Fruit fly (Drosophila melanogaster) whole organism, embryonic: ENCODE data around the gene glob3.
A peak's percentile ranks its signal among the peaks of the same experiment; 100 is the strongest.

Source experiments
- BEAF-32 ChIP-seq: fragments of 200-800 bp; sonication (Bioruptor generic); optimal IDR thresholded peaks from 3 replicates; lab custom pipeline; 2017; ENCODE audit warnings: missing biosample characterization, missing genetic modification characterization, mild to moderate bottlenecking, moderate library complexity, missing genetic modification reagents
- Bgb ChIP-seq: fragments of 200-800 bp; sonication (Bioruptor generic); IDR thresholded peaks from 2 replicates; pipeline ENCODE4 v1.3.6; 2022; ENCODE audit warnings: missing biosample characterization, missing genetic modification characterization; ENCODE audit not compliant: partially characterized antibody
- CG10462 ChIP-seq: fragments of 200-800 bp; sonication (Bioruptor generic); optimal IDR thresholded peaks from 2 replicates; lab custom pipeline; 2016; ENCODE audit warnings: missing biosample characterization, missing genetic modification characterization
- CG10959 ChIP-seq: fragments of 200-800 bp; sonication (Bioruptor generic); IDR thresholded peaks from 2 replicates; pipeline ENCODE4 v1.3.6; 2022; ENCODE audit warnings: missing biosample characterization, missing genetic modification characterization
- CG11247 ChIP-seq: fragments of 200-800 bp; sonication (Bioruptor generic); IDR thresholded peaks from 2 replicates; pipeline ENCODE4 v1.3.6; 2022; ENCODE audit warnings: missing biosample characterization, missing genetic modification characterization
- CG11398 ChIP-seq: fragments of 200-800 bp; sonication (Bioruptor generic); optimal IDR thresholded peaks from 2 replicates; lab custom pipeline; 2016; ENCODE audit warnings: missing biosample characterization, missing genetic modification characterization
- CG12659 ChIP-seq: fragments of 200-800 bp; sonication (Bioruptor generic); optimal IDR thresholded peaks from 3 replicates; lab custom pipeline; 2017; ENCODE audit warnings: mild to moderate bottlenecking, missing biosample characterization, missing genetic modification reagents, missing genetic modification characterization
- CG13424 ChIP-seq: fragments of 200-800 bp; sonication (Bioruptor generic); optimal IDR thresholded peaks from 2 replicates; lab custom pipeline; 2019; ENCODE audit warnings: missing biosample characterization, mild to moderate bottlenecking, missing genetic modification characterization, moderate library complexity
- CG15696 ChIP-seq: fragments of 200-800 bp; sonication (Bioruptor generic); optimal IDR thresholded peaks from 2 replicates; lab custom pipeline; 2019; ENCODE audit warnings: missing biosample characterization, mild to moderate bottlenecking, missing genetic modification characterization, moderate library complexity
- CG17186 ChIP-seq: fragments of 200-800 bp; sonication (Bioruptor generic); optimal IDR thresholded peaks from 3 replicates; lab custom pipeline; 2017; ENCODE audit warnings: missing biosample characterization, missing genetic modification reagents, missing genetic modification characterization
- CG18619 ChIP-seq: fragments of 200-800 bp; sonication (Bioruptor generic); optimal IDR thresholded peaks from 3 replicates; lab custom pipeline; 2017; ENCODE audit warnings: missing biosample characterization, mild to moderate bottlenecking, missing genetic modification characterization
- CG30020 ChIP-seq: fragments of 200-800 bp; optimal IDR thresholded peaks from 2 replicates; lab custom pipeline; 2019; ENCODE audit warnings: missing biosample characterization, mild to moderate bottlenecking, missing genetic modification characterization, moderate library complexity
- CG34224 ChIP-seq: fragments of 200-800 bp; sonication (Bioruptor generic); IDR thresholded peaks from 3 replicates; pipeline ENCODE4 v1.3.6; 2022; ENCODE audit warnings: missing biosample characterization, missing genetic modification characterization; ENCODE audit not compliant: partially characterized antibody
- CG4328 ChIP-seq: fragments of 200-800 bp; sonication (Bioruptor generic); optimal IDR thresholded peaks from 3 replicates; lab custom pipeline; 2017; ENCODE audit warnings: missing biosample characterization, missing genetic modification reagents, missing genetic modification characterization
- CG6791 ChIP-seq: fragments of 200-800 bp; sonication (Bioruptor generic); IDR thresholded peaks from 3 replicates; pipeline ENCODE4 v1.3.6; 2022; ENCODE audit warnings: missing biosample characterization, missing genetic modification characterization; ENCODE audit not compliant: partially characterized antibody
- CG7928 ChIP-seq: fragments of 200-800 bp; sonication (Bioruptor generic); optimal IDR thresholded peaks from 2 replicates; lab custom pipeline; 2017; ENCODE audit warnings: missing biosample characterization, mild to moderate bottlenecking, missing genetic modification characterization
- CG7987 ChIP-seq: fragments of 200-800 bp; sonication (Bioruptor generic); optimal IDR thresholded peaks from 2 replicates; lab custom pipeline; 2018; ENCODE audit warnings: missing biosample characterization, mild to moderate bottlenecking, missing genetic modification characterization, moderate library complexity
- CG9817 ChIP-seq: fragments of 200-800 bp; sonication (Bioruptor generic); optimal IDR thresholded peaks from 2 replicates; lab custom pipeline; 2018; ENCODE audit warnings: missing biosample characterization, mild to moderate bottlenecking, missing genetic modification characterization, moderate library complexity
- Dip3 ChIP-seq: fragments of 200-800 bp; sonication (Bioruptor generic); optimal IDR thresholded peaks from 3 replicates; lab custom pipeline; 2016; ENCODE audit warnings: missing biosample characterization, missing genetic modification characterization
- Doc3 ChIP-seq: fragments of 200-800 bp; sonication (Bioruptor generic); IDR thresholded peaks from 3 replicates; pipeline ENCODE4 v1.3.6; 2022; ENCODE audit warnings: missing biosample characterization, missing genetic modification characterization; ENCODE audit not compliant: partially characterized antibody
- E2f2 ChIP-seq: fragments of 200-800 bp; sonication (Bioruptor generic); IDR thresholded peaks from 2 replicates; pipeline ENCODE4 v1.3.6; 2022; ENCODE audit warnings: missing biosample characterization, missing genetic modification characterization
- Ets97D ChIP-seq: fragments of 200-800 bp; sonication (Bioruptor generic); optimal IDR thresholded peaks from 3 replicates; lab custom pipeline; 2016; ENCODE audit warnings: missing biosample characterization, missing genetic modification characterization
- Hey ChIP-seq: fragments of 200-800 bp; sonication (Bioruptor generic); optimal IDR thresholded peaks from 3 replicates; lab custom pipeline; 2018; ENCODE audit warnings: missing biosample characterization, mild to moderate bottlenecking, missing genetic modification characterization
- HmgD ChIP-seq: fragments of 200-800 bp; sonication (Bioruptor generic); optimal IDR thresholded peaks from 3 replicates; lab custom pipeline; 2016; ENCODE audit warnings: missing biosample characterization, missing genetic modification characterization
- Kr ChIP-seq: fragments of 200-800 bp; sonication (Bioruptor generic); optimal IDR thresholded peaks from 2 replicates; lab custom pipeline; 2017; ENCODE audit warnings: missing biosample characterization, mild to moderate bottlenecking, missing genetic modification characterization
- Mad ChIP-seq: fragments of 200-800 bp; sonication (Bioruptor generic); optimal IDR thresholded peaks from 2 replicates; lab custom pipeline; 2016; ENCODE audit warnings: missing biosample characterization, missing genetic modification characterization
- Pdp1 ChIP-seq, 2 experiments: fragments of 200-800 bp; sonication (Bioruptor generic); optimal IDR thresholded peaks; 3 replicates each; lab custom pipeline; 2016; ENCODE audit warnings: missing biosample characterization in 2 of 2, missing genetic modification characterization in 2 of 2, mild to moderate bottlenecking in 1 of 2, moderate library complexity in 1 of 2
- ara ChIP-seq: fragments of 200-800 bp; sonication (Bioruptor generic); IDR thresholded peaks from 2 replicates; pipeline ENCODE4 v1.3.6; 2022; ENCODE audit warnings: missing biosample characterization, missing genetic modification characterization
- ato ChIP-seq: fragments of 200-800 bp; sonication (Bioruptor generic); IDR thresholded peaks from 2 replicates; pipeline ENCODE4 v1.3.6; 2022; ENCODE audit warnings: missing biosample characterization, missing genetic modification characterization; ENCODE audit not compliant: partially characterized antibody
- bbx ChIP-seq: fragments of 200-800 bp; sonication (Bioruptor generic); IDR thresholded peaks from 2 replicates; pipeline ENCODE4 v1.3.6; 2022; ENCODE audit warnings: missing biosample characterization, missing genetic modification characterization; ENCODE audit not compliant: partially characterized antibody
- bowl ChIP-seq: fragments of 200-800 bp; sonication (Bioruptor generic); IDR thresholded peaks from 2 replicates; pipeline ENCODE4 v1.3.6; 2022; ENCODE audit warnings: missing biosample characterization, missing genetic modification characterization
- danr ChIP-seq: fragments of 200-800 bp; sonication (Bioruptor generic); IDR thresholded peaks from 2 replicates; pipeline ENCODE4 v1.3.6; 2022; ENCODE audit warnings: missing biosample characterization, missing genetic modification characterization
- dmrt11E ChIP-seq: fragments of 200-800 bp; sonication (Bioruptor generic); optimal IDR thresholded peaks from 3 replicates; lab custom pipeline; 2018; ENCODE audit warnings: missing biosample characterization, mild to moderate bottlenecking, missing genetic modification characterization, moderate library complexity
- emc ChIP-seq: fragments of 200-800 bp; sonication (Bioruptor generic); optimal IDR thresholded peaks from 2 replicates; lab custom pipeline; 2016; ENCODE audit warnings: missing biosample characterization, missing genetic modification characterization
- esg ChIP-seq: fragments of 200-800 bp; sonication (Bioruptor generic); conservative IDR thresholded peaks from 2 replicates; pipeline ENCODE4 v1.3.6; 2022; ENCODE audit warnings: missing biosample characterization, missing genetic modification characterization
- ewg ChIP-seq: fragments of 200-800 bp; sonication (Bioruptor generic); optimal IDR thresholded peaks from 3 replicates; lab custom pipeline; 2017; ENCODE audit warnings: mild to moderate bottlenecking, missing biosample characterization, missing genetic modification reagents, missing genetic modification characterization
- gce ChIP-seq: fragments of 200-800 bp; sonication (Bioruptor generic); IDR thresholded peaks from 3 replicates; pipeline ENCODE4 v1.3.6; 2022; ENCODE audit warnings: missing biosample characterization, missing genetic modification characterization
- lab ChIP-seq: fragments of 200-800 bp; sonication (Bioruptor generic); optimal IDR thresholded peaks from 3 replicates; lab custom pipeline; 2017; ENCODE audit warnings: missing biosample characterization, missing genetic modification characterization, mild to moderate bottlenecking, moderate library complexity, missing genetic modification reagents
- mirr ChIP-seq: fragments of 200-800 bp; sonication (Bioruptor generic); optimal IDR thresholded peaks from 3 replicates; lab custom pipeline; 2018; ENCODE audit warnings: missing biosample characterization, mild to moderate bottlenecking, missing genetic modification characterization
- nerfin-2 ChIP-seq: fragments of 200-800 bp; sonication (Bioruptor generic); IDR thresholded peaks from 2 replicates; pipeline ENCODE4 v1.3.6; 2022; ENCODE audit warnings: missing biosample characterization, missing genetic modification characterization; ENCODE audit not compliant: partially characterized antibody
- onecut ChIP-seq: fragments of 200-800 bp; sonication (Bioruptor generic); IDR thresholded peaks from 2 replicates; pipeline ENCODE4 v1.3.6; 2022; ENCODE audit warnings: missing biosample characterization, missing genetic modification characterization
- otp ChIP-seq: fragments of 200-800 bp; sonication (Bioruptor generic); IDR thresholded peaks from 3 replicates; pipeline ENCODE4, ENCODE4 v1.3.6; 2022; ENCODE audit warnings: missing biosample characterization, missing genetic modification characterization
- peb ChIP-seq: fragments of 200-800 bp; sonication (Bioruptor generic); IDR thresholded peaks from 2 replicates; pipeline ENCODE4 v1.3.6; 2022; ENCODE audit warnings: missing biosample characterization, missing genetic modification characterization
- pita ChIP-seq: fragments of 200-800 bp; sonication (Bioruptor generic); optimal IDR thresholded peaks from 2 replicates; lab custom pipeline; 2017; ENCODE audit warnings: missing biosample characterization, mild to moderate bottlenecking, missing genetic modification characterization
- scrt ChIP-seq: fragments of 200-800 bp; sonication (Bioruptor generic); optimal IDR thresholded peaks from 2 replicates; lab custom pipeline; 2018; ENCODE audit warnings: missing biosample characterization, mild to moderate bottlenecking, missing genetic modification characterization, moderate library complexity
- sisA ChIP-seq: fragments of 200-800 bp; sonication (Bioruptor generic); IDR thresholded peaks from 2 replicates; pipeline ENCODE4 v1.3.6; 2022; ENCODE audit warnings: missing biosample characterization, missing genetic modification characterization
- sqz ChIP-seq: fragments of 200-800 bp; sonication (Bioruptor generic); optimal IDR thresholded peaks from 3 replicates; lab custom pipeline; 2018; ENCODE audit warnings: missing biosample characterization, mild to moderate bottlenecking, missing genetic modification characterization
- unc-4 ChIP-seq: fragments of 200-800 bp; sonication (Bioruptor generic); IDR thresholded peaks from 2 replicates; pipeline ENCODE4 v1.3.6; 2022; ENCODE audit warnings: missing biosample characterization, missing genetic modification characterization; ENCODE audit not compliant: partially characterized antibody
- vvl ChIP-seq: fragments of 200-800 bp; sonication (Bioruptor generic); IDR thresholded peaks from 2 replicates; pipeline ENCODE4 v1.3.6; 2022; ENCODE audit warnings: missing biosample characterization, missing genetic modification characterization
- wdn ChIP-seq: fragments of 200-800 bp; sonication (Bioruptor generic); IDR thresholded peaks from 2 replicates; pipeline ENCODE4 v1.3.6; 2022; ENCODE audit warnings: missing biosample characterization, missing genetic modification characterization

The glob3 gene

dm6 chr3R:5821243-5821642, 8.6 kb upstream of the glob3 start, which contains the start of gene Hpr1 (continued):
- TF ChIP-seq CG13424 (tag; lab: Kevin White, UChicago) = no peak
- TF ChIP-seq sisA (GFP tag; lab: Robert Waterston, UW) = no peak
- TF ChIP-seq CG6791 (GFP tag; lab: Robert Waterston, UW) = peak; percentile 60; the same call in 2 of the 3 replicates
- no peak; the same call in 2 of the 3 replicates for TF ChIP-seq otp (GFP tag; lab: Robert Waterston, UW)
- no peak for TF ChIP-seq vvl (GFP tag; lab: Robert Waterston, UW)
- no peak for TF ChIP-seq Kr (GFP tag; lab: Kevin White, UChicago)
- TF ChIP-seq ara (GFP tag; lab: Robert Waterston, UW) = no peak
- TF ChIP-seq mirr (GFP tag; lab: Kevin White, UChicago) = no peak
- peak; percentile 23; the same call in 1 of the 3 replicates for TF ChIP-seq Doc3 (GFP tag; lab: Robert Waterston, UW)
- TF ChIP-seq onecut (GFP tag; lab: Robert Waterston, UW) = 0 out of 2 replicates have a peak, but pooled peaks have one; percentile 34
- TF ChIP-seq CG7987 (GFP tag; lab: Kevin White, UChicago) = no peak
- TF ChIP-seq ewg = no peak
- TF ChIP-seq BEAF-32 (GFP tag; lab: Kevin White, UChicago) = peak; percentile 47
- no peak for TF ChIP-seq Mad (GFP tag; lab: Kevin White, UChicago)
- no peak for TF ChIP-seq CG11398
- peak; percentile 49; the same call in 1 of the 2 replicates for TF ChIP-seq bbx (GFP tag; lab: Robert Waterston, UW)
- no peak for TF ChIP-seq wdn (GFP tag; lab: Robert Waterston, UW)
- TF ChIP-seq CG11247 (GFP tag; lab: Robert Waterston, UW) = no peak
- TF ChIP-seq CG17186 = peak; percentile 84
- no peak for TF ChIP-seq esg (GFP tag; lab: Robert Waterston, UW)
- TF ChIP-seq CG12659 (GFP tag; lab: Kevin White, UChicago) = peak; percentile 0
- TF ChIP-seq bowl (GFP tag; lab: Robert Waterston, UW) = no peak
- TF ChIP-seq unc-4 (GFP tag; lab: Robert Waterston, UW) = peak; percentile 47; the same call in 1 of the 2 replicates
- no peak for TF ChIP-seq CG9817 (tag; lab: Kevin White, UChicago)
- TF ChIP-seq peb = no peak
- TF ChIP-seq CG34224 (GFP tag; lab: Robert Waterston, UW) = 0 out of 3 replicates have a peak, but pooled peaks have one; percentile 29
- no peak for TF ChIP-seq CG10959 (GFP tag; lab: Robert Waterston, UW)
- peak; percentile 33 for TF ChIP-seq Ets97D (GFP tag; lab: Kevin White, UChicago)
- TF ChIP-seq pita (GFP tag; lab: Kevin White, UChicago) = no peak
- TF ChIP-seq CG18619 (GFP tag; lab: Kevin White, UChicago) = no peak
- TF ChIP-seq HmgD (GFP tag; lab: Kevin White, UChicago) = no peak
- no peak for TF ChIP-seq scrt (GFP tag; lab: Kevin White, UChicago)
- TF ChIP-seq lab (GFP tag; lab: Kevin White, UChicago) = no peak
- TF ChIP-seq ato = no peak
- no peak for TF ChIP-seq Pdp1 (GFP tag; optimal IDR thresholded peaks at IDR 0.05; lab: Kevin White, UChicago)
- no peak for TF ChIP-seq emc (GFP tag; lab: Kevin White, UChicago)
- TF ChIP-seq CG10462 (GFP tag; lab: Kevin White, UChicago) = no peak
- peak; percentile 29; the same call in 1 of the 2 replicates for TF ChIP-seq Bgb
- no peak for TF ChIP-seq CG15696 (tag; lab: Kevin White, UChicago)
- no peak for TF ChIP-seq dmrt11E (tag; lab: Kevin White, UChicago)
- no peak for TF ChIP-seq gce (GFP tag; lab: Robert Waterston, UW)
- TF ChIP-seq Dip3 (GFP tag; lab: Kevin White, UChicago) = no peak
- TF ChIP-seq Hey = no peak
- TF ChIP-seq E2f2 (GFP tag; lab: Robert Waterston, UW) = peak; percentile 93
- no peak for TF ChIP-seq CG7928 (GFP tag; lab: Kevin White, UChicago)
- TF ChIP-seq sqz (GFP tag; lab: Kevin White, UChicago) = no peak
- TF ChIP-seq CG30020 (tag; lab: Kevin White, UChicago) = no peak
- TF ChIP-seq CG4328 (GFP tag; lab: Kevin White, UChicago) = no peak
- TF ChIP-seq danr (GFP tag; lab: Robert Waterston, UW) = no peak
- peak; percentile 48; the same call in 1 of the 2 replicates for TF ChIP-seq nerfin-2 (GFP tag; lab: Robert Waterston, UW)
